Fruit fly (Drosophila melanogaster): ENCODE results near the gene CG14187.
A peak's percentile ranks its signal among the peaks of the same experiment; 100 is the strongest.

The CG14187 gene

DNA sequence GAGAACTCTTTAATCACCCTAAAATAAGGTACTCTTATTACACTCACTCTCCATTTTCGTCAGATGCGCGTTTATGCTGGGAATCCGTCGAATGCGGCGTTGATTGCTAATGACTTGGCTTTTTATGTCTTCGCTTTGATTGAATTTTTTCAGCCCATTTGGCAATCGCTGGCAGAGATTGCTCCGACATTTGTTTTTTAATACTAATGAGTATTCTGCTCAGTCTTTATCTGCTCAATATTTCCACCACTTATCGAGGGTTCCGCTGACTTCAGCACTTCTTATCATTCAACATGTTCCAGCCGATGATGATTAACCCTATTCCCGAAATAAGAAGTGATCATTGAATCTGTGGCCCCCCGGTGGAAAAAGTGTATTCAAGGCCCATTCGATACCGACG lies 19.0 kb upstream of the CG14187 start, which contains the start of gene obst-J:
TSS of gene obst-J (minus strand) at position 101 of the 400 bp plus-strand sequence.
- TF ChIP-seq br (GFP tag; optimal IDR thresholded peaks at IDR 0.05) (no peak), Rel (GFP tag; optimal IDR thresholded peaks at IDR 0.05) (no peak), Rel (tag; optimal IDR thresholded peaks at IDR 0.05) (no peak), Jra (GFP tag; optimal IDR thresholded peaks at IDR 0.05) (no peak), GATAd (GFP tag; optimal IDR thresholded peaks at IDR 0.05) (no peak), ey (GFP tag; optimal IDR thresholded peaks at IDR 0.05) (no peak), Hnf4 (GFP tag; optimal IDR thresholded peaks at IDR 0.05) (no peak)

DNA sequence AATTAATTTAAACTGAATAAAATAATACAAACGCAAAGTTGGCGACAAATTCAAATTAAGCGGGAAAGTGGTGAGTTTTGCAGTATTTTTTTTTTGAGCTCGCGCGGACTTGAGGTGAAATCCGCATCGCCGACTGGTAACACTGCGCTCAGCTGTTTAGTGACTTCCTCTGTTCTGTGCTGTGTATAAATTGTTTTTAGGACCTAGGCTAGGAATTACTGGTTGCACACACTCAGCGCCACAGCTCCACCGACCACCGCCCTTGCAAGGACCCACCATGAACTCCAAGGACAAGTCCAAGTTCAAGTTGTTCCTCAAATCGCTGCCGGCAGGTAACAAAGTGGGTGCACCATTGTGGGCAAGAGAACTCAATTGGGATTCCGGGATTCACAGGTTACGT lies 16.4 kb upstream of the CG14187 start, which contains the start of gene gig:
TSS of gene gig (plus strand) at position 150 of the 400 bp plus-strand sequence.
- TF ChIP-seq psq (GFP tag; optimal IDR thresholded peaks at IDR 0.05) (no peak), sage (GFP tag; optimal IDR thresholded peaks at IDR 0.05) (no peak), rgr (GFP tag; optimal IDR thresholded peaks at IDR 0.05) (no peak), Rel (GFP tag; optimal IDR thresholded peaks at IDR 0.05) (no peak), Rel (tag; optimal IDR thresholded peaks at IDR 0.05) (peak; percentile 91)

DNA sequence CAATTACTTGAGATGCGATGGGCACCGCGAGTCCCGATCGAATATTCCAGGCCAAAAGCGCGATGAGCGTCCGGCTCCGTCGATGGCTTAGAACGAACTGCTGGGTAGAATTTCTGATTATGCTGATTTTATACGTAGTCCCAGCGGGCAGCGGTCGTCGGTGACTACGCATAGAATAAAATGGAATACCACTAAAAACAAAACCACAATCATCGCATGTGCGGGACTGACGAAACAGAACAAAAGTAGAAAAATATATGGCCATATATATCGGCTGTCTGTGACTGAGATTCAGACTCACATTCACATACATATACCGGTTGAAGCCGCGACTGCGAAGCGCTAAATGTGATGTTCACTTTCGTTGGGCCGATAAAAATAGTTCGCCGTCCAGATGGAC lies 14.6 kb upstream of the CG14187 start, which contains the start of gene CG7365:
TSS of gene CG7365 (minus strand) at position 101 of the 400 bp plus-strand sequence.
- TF ChIP-seq lola (GFP tag; optimal IDR thresholded peaks at IDR 0.05) (no peak), N (GFP tag; optimal IDR thresholded peaks at IDR 0.05) (no peak), Hr83 (GFP tag; optimal IDR thresholded peaks at IDR 0.05; ENCODE audit: poor library complexity, severe bottlenecking) (no peak), HLH106 (tag; optimal IDR thresholded peaks at IDR 0.05) (no peak)

DNA sequence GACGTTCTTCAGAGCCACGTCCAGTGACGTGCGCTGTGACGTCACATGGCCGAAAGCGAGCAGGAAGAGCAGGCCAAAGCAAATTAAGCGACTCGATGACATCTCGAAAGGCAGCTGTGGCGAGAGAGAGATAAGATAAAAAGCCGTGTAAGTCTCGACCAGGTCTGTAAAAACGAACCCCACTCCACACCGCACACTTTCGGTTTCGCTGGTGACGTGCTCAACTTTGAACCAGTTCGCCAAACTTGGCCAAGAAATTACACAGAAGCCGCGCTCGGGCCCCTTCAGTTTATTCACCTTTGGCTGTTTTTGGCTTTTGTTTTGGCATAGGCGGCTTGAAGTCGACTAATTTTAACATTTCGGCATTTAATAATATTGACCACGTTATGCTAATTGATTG lies 13.5 kb upstream of the CG14187 start:
- no peak for TF ChIP-seq Dfd (GFP tag; optimal IDR thresholded peaks at IDR 0.05)
- TF ChIP-seq CG32264 (GFP tag; optimal IDR thresholded peaks at IDR 0.05): no peak
- TF ChIP-seq usp (GFP tag; optimal IDR thresholded peaks at IDR 0.05): no peak
- no peak for TF ChIP-seq Vsx2 (GFP tag; optimal IDR thresholded peaks at IDR 0.05; ENCODE audit: partially characterized antibody)
- TF ChIP-seq dsf (GFP tag; optimal IDR thresholded peaks at IDR 0.05; ENCODE audit: borderline replicate concordance): no peak
- no peak for TF ChIP-seq N (GFP tag; optimal IDR thresholded peaks at IDR 0.05)
- TF ChIP-seq CrebA (GFP tag; optimal IDR thresholded peaks at IDR 0.05; ENCODE audit: borderline replicate concordance): no peak

DNA sequence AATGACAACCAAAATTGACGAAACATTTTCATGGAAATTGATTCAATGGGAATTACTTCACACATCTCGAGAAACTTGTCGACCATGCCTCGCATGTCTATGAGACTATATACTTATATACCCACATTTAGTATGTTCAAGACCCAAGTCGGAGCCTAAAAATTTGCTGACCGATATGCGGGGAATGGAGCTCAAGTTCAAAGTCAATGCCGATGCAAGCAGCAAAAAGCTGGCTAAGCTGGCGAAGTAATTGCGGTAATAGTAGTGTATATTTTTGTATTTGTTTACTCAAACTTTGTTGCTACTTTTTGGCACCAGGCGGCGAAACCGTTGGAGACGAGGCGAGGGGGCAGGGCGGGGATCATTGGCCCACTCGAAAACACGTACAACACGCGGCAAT lies 10.4 kb upstream of the CG14187 start:
- TF ChIP-seq pan (optimal IDR thresholded peaks at IDR 0.05) (no peak), Hnf4 (GFP tag; optimal IDR thresholded peaks at IDR 0.05) (no peak), h (GFP tag; optimal IDR thresholded peaks at IDR 0.05) (peak; percentile 32), dsf (GFP tag; optimal IDR thresholded peaks at IDR 0.05; ENCODE audit: borderline replicate concordance) (no peak), CG9705 (GFP tag; optimal IDR thresholded peaks at IDR 0.05) (no peak)

DNA sequence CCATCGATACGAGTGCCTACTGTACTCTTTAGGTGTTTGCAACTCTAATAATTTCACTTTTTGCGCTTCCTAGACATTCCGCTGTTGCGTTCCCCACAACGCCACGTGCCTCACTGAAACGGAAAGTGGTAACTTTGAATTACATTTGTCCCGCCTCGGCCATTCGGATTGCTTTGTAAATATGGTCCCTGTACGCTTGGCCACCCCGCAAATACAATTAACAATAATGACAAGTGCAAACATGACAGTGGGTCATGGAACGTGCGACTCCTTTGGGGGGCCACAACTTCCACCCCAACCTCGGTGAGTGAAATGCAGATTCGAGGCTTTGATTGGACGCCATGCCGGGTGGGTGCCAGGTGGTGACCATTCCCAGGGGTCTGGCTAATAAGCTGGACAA lies 1.2 kb downstream of the CG14187 start, which contains the start of gene Ir76b:
TSS of gene Ir76b (minus strand) at position 101 of the 400 bp plus-strand sequence.
- TF ChIP-seq psq (GFP tag; optimal IDR thresholded peaks at IDR 0.05) (no peak), usp (GFP tag; optimal IDR thresholded peaks at IDR 0.05) (no peak), GATAd (GFP tag; optimal IDR thresholded peaks at IDR 0.05) (no peak), dmrt93B (GFP tag; optimal IDR thresholded peaks at IDR 0.05) (no peak), CG32264 (GFP tag; optimal IDR thresholded peaks at IDR 0.05) (no peak), ey (GFP tag; optimal IDR thresholded peaks at IDR 0.05) (no peak), HLH106 (tag; optimal IDR thresholded peaks at IDR 0.05) (no peak), lola (GFP tag; optimal IDR thresholded peaks at IDR 0.05) (no peak), sv (GFP tag; optimal IDR thresholded peaks at IDR 0.05) (no peak), tai (GFP tag; optimal IDR thresholded peaks at IDR 0.05) (no peak), sage (GFP tag; optimal IDR thresholded peaks at IDR 0.05) (no peak), Hr83 (GFP tag; optimal IDR thresholded peaks at IDR 0.05; ENCODE audit: poor library complexity, severe bottlenecking) (no peak)

DNA sequence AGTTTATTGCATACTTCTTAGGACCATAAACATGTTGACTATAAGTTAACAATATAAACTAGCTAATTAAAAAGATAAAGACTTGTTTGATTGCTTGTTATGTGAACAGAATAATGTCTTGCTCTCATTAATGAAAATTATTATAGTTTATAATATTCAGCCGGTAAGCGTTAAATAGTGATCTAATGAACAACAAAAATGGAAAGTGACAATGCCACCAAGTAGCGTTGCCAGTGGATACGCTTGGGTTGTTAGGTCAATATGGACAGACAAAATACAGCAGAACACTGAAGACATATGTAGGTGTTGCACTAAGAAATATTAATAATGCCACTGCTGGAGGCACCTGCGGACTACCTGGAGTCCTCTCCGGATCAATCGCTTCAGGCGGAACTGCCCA lies 6.9 kb downstream of the CG14187 start, which contains the start of gene CG14185:
TSS of gene CG14185 (plus strand) at position 301 of the 400 bp plus-strand sequence.
- no peak for TF ChIP-seq foxo (GFP tag; optimal IDR thresholded peaks at IDR 0.05)
- no peak for TF ChIP-seq Jra (GFP tag; optimal IDR thresholded peaks at IDR 0.05)
- TF ChIP-seq GATAd (GFP tag; optimal IDR thresholded peaks at IDR 0.05): no peak
- TF ChIP-seq Dfd (GFP tag; optimal IDR thresholded peaks at IDR 0.05): no peak
- TF ChIP-seq CrebA (GFP tag; optimal IDR thresholded peaks at IDR 0.05; ENCODE audit: borderline replicate concordance): no peak
- no peak for TF ChIP-seq woc (GFP tag; optimal IDR thresholded peaks at IDR 0.05)
- no peak for TF ChIP-seq Vsx2 (GFP tag; optimal IDR thresholded peaks at IDR 0.05; ENCODE audit: partially characterized antibody)
- TF ChIP-seq h (GFP tag; optimal IDR thresholded peaks at IDR 0.05): no peak
- TF ChIP-seq lola (GFP tag; optimal IDR thresholded peaks at IDR 0.05): no peak
- TF ChIP-seq dl (GFP tag; optimal IDR thresholded peaks at IDR 0.05; ENCODE audit: insufficient read depth in 1 of 2, partially characterized antibody in 2 of 2): no peak
- no peak for TF ChIP-seq sage (GFP tag; optimal IDR thresholded peaks at IDR 0.05)

All from whole organism, wandering third instar larva.